Fruit fly (Drosophila melanogaster): ENCODE measurements around the gene CG9257.
A peak's percentile ranks its signal among the peaks of the same experiment; 100 is the strongest.

Gene CG9257

dm6 chr2L:21142972-21143385 is 40.4 kb downstream of the CG9257 start, which contains the start of gene pths (continued):
- no peak for TF ChIP-seq CG6813 (GFP tag; optimal IDR thresholded peaks at IDR 0.05)
- no peak for TF ChIP-seq Drgx (GFP tag; IDR thresholded peaks at IDR 0.05)
- no peak for TF ChIP-seq HLHmδ (GFP tag; optimal IDR thresholded peaks at IDR 0.05)
- peak; percentile 97 for TF ChIP-seq Sry-δ (GFP tag; optimal IDR thresholded peaks at IDR 0.05)
- TF ChIP-seq odd (GFP tag; optimal IDR thresholded peaks at IDR 0.05): no peak
- TF ChIP-seq Poxn (GFP tag; IDR thresholded peaks at IDR 0.05): no peak
- TF ChIP-seq Hey (tag; optimal IDR thresholded peaks at IDR 0.05): no peak
- no peak for TF ChIP-seq toy (GFP tag; IDR thresholded peaks at IDR 0.05)
- 0 out of 2 replicates have a peak, but pooled peaks have one; percentile 4 for TF ChIP-seq HLH3B (GFP tag; IDR thresholded peaks at IDR 0.05)
- peak; percentile 47; the same call in 1 of the 3 replicates for TF ChIP-seq ken (GFP tag; IDR thresholded peaks at IDR 0.05)
- TF ChIP-seq Dip3 (GFP tag; optimal IDR thresholded peaks at IDR 0.05): peak; percentile 41
- TF ChIP-seq CG15073 (GFP tag; optimal IDR thresholded peaks at IDR 0.05): no peak
- no peak for TF ChIP-seq Asciz (GFP tag; optimal IDR thresholded peaks at IDR 0.05)
- no peak for TF ChIP-seq z (GFP tag; IDR thresholded peaks at IDR 0.05)
- TF ChIP-seq usp (GFP tag; optimal IDR thresholded peaks at IDR 0.05): no peak
- no peak for TF ChIP-seq dan (GFP tag; IDR thresholded peaks at IDR 0.05)
- peak in 1 of 2 experiments; percentile 16 for TF ChIP-seq Hr78 (GFP tag; optimal IDR thresholded peaks at IDR 0.05)
- TF ChIP-seq NC2α (GFP tag; optimal IDR thresholded peaks at IDR 0.05): peak; percentile 4
- TF ChIP-seq CG8359 (GFP tag; optimal IDR thresholded peaks at IDR 0.05; ENCODE audit: borderline replicate concordance): no peak
- no peak for TF ChIP-seq lab (GFP tag; optimal IDR thresholded peaks at IDR 0.05)
- no peak for TF ChIP-seq jing (GFP tag; optimal IDR thresholded peaks at IDR 0.05)
- no peak for TF ChIP-seq CG33557 (GFP tag; optimal IDR thresholded peaks at IDR 0.05)
- no peak for TF ChIP-seq B-H2 (GFP tag; optimal IDR thresholded peaks at IDR 0.05)
- TF ChIP-seq CG6272 (GFP tag; IDR thresholded peaks at IDR 0.05): peak; percentile 42; the same call in 1 of the 2 replicates
- TF ChIP-seq CG6175 (GFP tag; IDR thresholded peaks at IDR 0.05): no peak
- no peak for TF ChIP-seq oc (tag; optimal IDR thresholded peaks at IDR 0.05)
- peak; percentile 45 for TF ChIP-seq Ets65A (GFP tag)
- TF ChIP-seq CG15269 (tag; optimal IDR thresholded peaks at IDR 0.05): no peak
- TF ChIP-seq CG12299 (tag; optimal IDR thresholded peaks at IDR 0.05): no peak
- TF ChIP-seq ash1 (GFP tag; optimal IDR thresholded peaks at IDR 0.05): no peak
- no peak for TF ChIP-seq Blimp-1 (GFP tag; optimal IDR thresholded peaks at IDR 0.05)
- TF ChIP-seq CG8478 (optimal IDR thresholded peaks at IDR 0.05): no peak
- no peak for TF ChIP-seq CG30431 (GFP tag; optimal IDR thresholded peaks at IDR 0.05)
- no peak for TF ChIP-seq GATAe (GFP tag; conservative IDR thresholded peaks at IDR 0.05)
- peak in 2 of 3 experiments; percentile 5 to 80 for TF ChIP-seq lola (GFP tag; optimal IDR thresholded peaks at IDR 0.05)
- no peak for TF ChIP-seq CG2199 (GFP tag; IDR thresholded peaks at IDR 0.05)
- TF ChIP-seq Ada2b (GFP tag; IDR thresholded peaks at IDR 0.05): 0 out of 2 replicates have a peak, but pooled peaks have one; percentile 24
- TF ChIP-seq CG2712 (tag; optimal IDR thresholded peaks at IDR 0.05): peak; percentile 52
- TF ChIP-seq CG6854 (GFP tag; optimal IDR thresholded peaks at IDR 0.05): no peak
- TF ChIP-seq CG18262 (tag; optimal IDR thresholded peaks at IDR 0.05): no peak
- peak; percentile 3 for TF ChIP-seq HmgZ (tag; optimal IDR thresholded peaks at IDR 0.05)
- TF ChIP-seq CG17612 (GFP tag; IDR thresholded peaks at IDR 0.05): no peak
- TF ChIP-seq Antp (GFP tag; optimal IDR thresholded peaks at IDR 0.05): peak; percentile 40
- TF ChIP-seq Bgb (GFP tag; IDR thresholded peaks at IDR 0.05; ENCODE audit: partially characterized antibody): peak; percentile 89
- TF ChIP-seq Dll (GFP tag; IDR thresholded peaks at IDR 0.05; ENCODE audit: partially characterized antibody): peak; percentile 70; the same call in 3 of the 4 replicates
- no peak for TF ChIP-seq CG12071 (GFP tag; optimal IDR thresholded peaks at IDR 0.05)
- peak; percentile 38 for TF ChIP-seq CG7786 (GFP tag; optimal IDR thresholded peaks at IDR 0.05)
- no peak for TF ChIP-seq psq (GFP tag; optimal IDR thresholded peaks at IDR 0.05)
- TF ChIP-seq CG18476 (GFP tag; optimal IDR thresholded peaks at IDR 0.05): no peak
- no peak for TF ChIP-seq CG4854 (GFP tag; optimal IDR thresholded peaks at IDR 0.05)
- TF ChIP-seq gcm2 (GFP tag; optimal IDR thresholded peaks at IDR 0.05): no peak

Measured in whole organism, embryonic.